Worm (Caenorhabditis elegans) whole organism, L4 larva: ENCODE results near the gene lin-2.

Experiments
- F10B5.3 ChIP-seq: sonication (generic microtip); optimal IDR thresholded peaks from 2 replicates; lab custom pipeline; 2016; ENCODE audit warnings: mild to moderate bottlenecking, missing genetic modification characterization, missing compliant biosample characterization
- F37D6.2 ChIP-seq: sonication (generic microtip); optimal IDR thresholded peaks from 2 replicates; lab custom pipeline; 2016; ENCODE audit warnings: mild to moderate bottlenecking, missing genetic modification characterization, missing compliant biosample characterization
- F44E2.7 ChIP-seq: fragments of 200-800 bp; sonication (Bioruptor generic); IDR thresholded peaks from 2 replicates; pipeline ENCODE4 v2.1.2; 2022; ENCODE audit warnings: missing genetic modification characterization, missing compliant biosample characterization
- F49E8.2 ChIP-seq: sonication (generic microtip); optimal IDR thresholded peaks from 2 replicates; lab custom pipeline; 2016; ENCODE audit warnings: missing compliant biosample characterization, mild to moderate bottlenecking, missing genetic modification characterization, borderline replicate concordance
- R02D3.7 ChIP-seq: fragments of 150-350 bp; sonication (generic microtip); optimal IDR thresholded peaks from 3 replicates; lab custom pipeline; 2014; ENCODE audit warnings: missing biosample characterization, missing genetic modification characterization
- T26A8.4 ChIP-seq: fragments of 200-800 bp; sonication (Bioruptor generic); IDR thresholded peaks from 2 replicates; pipeline ENCODE4 v1.3.6; 2022; ENCODE audit warnings: missing genetic modification characterization, missing compliant biosample characterization
- aha-1 ChIP-seq: fragments of 150-350 bp; peaks from one replicate; lab custom pipeline; 2014; ENCODE audit warnings: missing biosample characterization, missing genetic modification characterization
- aly-2 ChIP-seq: sonication (generic microtip); optimal IDR thresholded peaks from 2 replicates; lab custom pipeline; 2018; ENCODE audit warnings: missing biosample characterization, missing genetic modification characterization
- ama-1 ChIP-seq: fragments of 150-350 bp; optimal IDR thresholded peaks from 2 replicates; lab custom pipeline; 2014; ENCODE audit warnings: inconsistent platforms, mixed read lengths
- attf-4 ChIP-seq: sonication (generic microtip); optimal IDR thresholded peaks from 3 replicates; lab custom pipeline; 2017; ENCODE audit warnings: missing biosample characterization, missing genetic modification characterization
- ceh-32 ChIP-seq: sonication (generic microtip); optimal IDR thresholded peaks from 2 replicates; lab custom pipeline; 2016; ENCODE audit warnings: mild to moderate bottlenecking, missing genetic modification characterization, missing compliant biosample characterization; ENCODE audit not compliant: poor library complexity
- ctbp-1 ChIP-seq: fragments of 200-800 bp; sonication (Bioruptor generic); IDR thresholded peaks from 2 replicates; pipeline ENCODE4 v1.3.6; 2022; ENCODE audit warnings: missing genetic modification reagents, missing genetic modification characterization, missing compliant biosample characterization
- daf-8 ChIP-seq: fragments of 200-800 bp; sonication (Bioruptor generic); IDR thresholded peaks from 2 replicates; pipeline ENCODE4 v1.3.6; 2022; ENCODE audit warnings: missing genetic modification characterization, missing compliant biosample characterization
- dmd-6 ChIP-seq: fragments of 200-800 bp; sonication (Bioruptor generic); IDR thresholded peaks from 2 replicates; pipeline ENCODE4 v1.3.6; 2022; ENCODE audit warnings: missing genetic modification reagents, missing genetic modification characterization, missing compliant biosample characterization
- dmd-9 ChIP-seq: fragments of 200-800 bp; sonication (Bioruptor generic); IDR thresholded peaks from 2 replicates; pipeline ENCODE4 v1.3.6; 2022; ENCODE audit warnings: missing genetic modification reagents, missing genetic modification characterization, missing compliant biosample characterization
- egl-27 ChIP-seq: sonication (generic microtip); optimal IDR thresholded peaks from 3 replicates; lab custom pipeline; 2017; ENCODE audit warnings: missing biosample characterization, missing genetic modification reagents, missing genetic modification characterization
- egl-43 ChIP-seq: fragments of 200-800 bp; sonication (Bioruptor generic); IDR thresholded peaks from 2 replicates; pipeline ENCODE4 v1.3.6; 2022; ENCODE audit warnings: missing genetic modification reagents, missing genetic modification characterization, missing compliant biosample characterization
- fkh-10 ChIP-seq: fragments of 150-350 bp; optimal IDR thresholded peaks from 2 replicates; lab custom pipeline; 2014; ENCODE audit warnings: missing biosample characterization, missing genetic modification reagents, missing genetic modification characterization
- fos-1 ChIP-seq: fragments of 150-350 bp; optimal IDR thresholded peaks from 2 replicates; lab custom pipeline; 2014; ENCODE audit warnings: missing biosample characterization, missing genetic modification characterization
- hlh-11 ChIP-seq: fragments of 200-800 bp; sonication (Bioruptor generic); optimal IDR thresholded peaks from 2 replicates; lab custom pipeline; 2018; ENCODE audit warnings: mild to moderate bottlenecking, missing genetic modification characterization, missing compliant biosample characterization
- hlh-30 ChIP-seq: sonication (generic microtip); optimal IDR thresholded peaks from 2 replicates; lab custom pipeline; 2017; ENCODE audit warnings: antibody characterized with exemption, mild to moderate bottlenecking, missing genetic modification characterization, missing compliant biosample characterization; ENCODE audit not compliant: insufficient read depth
- hmg-1.1 ChIP-seq: fragments of 200-800 bp; sonication (Bioruptor generic); IDR thresholded peaks from 2 replicates; pipeline ENCODE4 v1.3.6; 2022; ENCODE audit warnings: missing genetic modification reagents, missing genetic modification characterization, missing compliant biosample characterization
- lim-7 ChIP-seq: fragments of 200-800 bp; sonication (Bioruptor generic); IDR thresholded peaks from 2 replicates; pipeline ENCODE4 v1.3.6; 2022; ENCODE audit warnings: missing genetic modification characterization, missing compliant biosample characterization
- lin-1 ChIP-seq: fragments of 200-800 bp; sonication (Bioruptor generic); IDR thresholded peaks from 2 replicates; pipeline ENCODE4 v1.3.6; 2022; ENCODE audit warnings: missing genetic modification reagents, missing genetic modification characterization, missing compliant biosample characterization
- lin-13 ChIP-seq: fragments of 150-350 bp; optimal IDR thresholded peaks from 2 replicates; lab custom pipeline; 2014; ENCODE audit warnings: missing biosample characterization, missing genetic modification reagents, missing genetic modification characterization
- lin-29 ChIP-seq: fragments of 200-800 bp; sonication (Bioruptor generic); IDR thresholded peaks from 2 replicates; pipeline ENCODE4 v1.3.6; 2022; ENCODE audit warnings: missing genetic modification reagents, missing genetic modification characterization, missing compliant biosample characterization
- lin-38 ChIP-seq: fragments of 200-800 bp; sonication (Bioruptor generic); IDR thresholded peaks from 2 replicates; pipeline ENCODE4 v1.3.6; 2022; ENCODE audit warnings: missing genetic modification reagents, missing genetic modification characterization, missing compliant biosample characterization
- lin-39 ChIP-seq: fragments of 150-350 bp; optimal IDR thresholded peaks from 2 replicates; lab custom pipeline; 2014; ENCODE audit warnings: missing biosample characterization, missing genetic modification reagents, missing genetic modification characterization
- lsy-2 ChIP-seq, 2 experiments: fragments of 150-350 bp in 1 of 2; sonication (generic microtip) in 1 of 2; optimal IDR thresholded peaks; 2 replicates each; lab custom pipeline; 2014 to 2017; ENCODE audit warnings: missing biosample characterization in 2 of 2, missing genetic modification characterization in 2 of 2
- madf-9 ChIP-seq: fragments of 200-800 bp; sonication (Bioruptor generic); conservative IDR thresholded peaks from 2 replicates; pipeline ENCODE4 v1.3.6; 2022; ENCODE audit warnings: missing genetic modification reagents, missing genetic modification characterization, missing compliant biosample characterization
- mdl-1 ChIP-seq, 2 experiments: fragments of 150-350 bp in 1 of 2; sonication (generic microtip) in 1 of 2; optimal IDR thresholded peaks; 2 replicates each; lab custom pipeline; 2014 to 2017; ENCODE audit warnings: missing biosample characterization in 2 of 2, missing genetic modification characterization in 2 of 2
- mdt-29 ChIP-seq: fragments of 200-800 bp; sonication (Bioruptor generic); IDR thresholded peaks from 2 replicates; pipeline ENCODE4 v1.3.6; 2022; ENCODE audit warnings: missing genetic modification reagents, missing genetic modification characterization, missing compliant biosample characterization
- mep-1 ChIP-seq: fragments of 150-350 bp; sonication (generic microtip); optimal IDR thresholded peaks from 3 replicates; lab custom pipeline; 2014; ENCODE audit warnings: missing biosample characterization, missing genetic modification characterization
- nhr-111 ChIP-seq: fragments of 200-800 bp; sonication (Bioruptor generic); optimal IDR thresholded peaks from 2 replicates; lab custom pipeline; 2018; ENCODE audit warnings: mild to moderate bottlenecking, missing genetic modification characterization, missing compliant biosample characterization
- nhr-237 ChIP-seq: sonication (generic microtip); optimal IDR thresholded peaks from 2 replicates; lab custom pipeline; 2017; ENCODE audit warnings: missing biosample characterization, missing genetic modification characterization
- nhr-25 ChIP-seq: sonication (generic microtip); optimal IDR thresholded peaks from 2 replicates; lab custom pipeline; 2017; ENCODE audit warnings: missing genetic modification characterization, mild to moderate bottlenecking, missing compliant biosample characterization, antibody characterized with exemption, moderate library complexity, borderline replicate concordance; ENCODE audit not compliant: insufficient read depth
- nhr-28 ChIP-seq: fragments of 150-350 bp; optimal IDR thresholded peaks from 2 replicates; lab custom pipeline; 2014; ENCODE audit warnings: missing biosample characterization, missing genetic modification characterization
- nhr-48 ChIP-seq: sonication (generic microtip); optimal IDR thresholded peaks from 2 replicates; lab custom pipeline; 2016; ENCODE audit warnings: mild to moderate bottlenecking, missing genetic modification characterization, missing compliant biosample characterization
- nhr-6 ChIP-seq: fragments of 150-350 bp; optimal IDR thresholded peaks from 2 replicates; lab custom pipeline; 2014; ENCODE audit warnings: missing biosample characterization, missing genetic modification characterization
- nhr-76 ChIP-seq: fragments of 150-350 bp; optimal IDR thresholded peaks from 2 replicates; lab custom pipeline; 2014; ENCODE audit warnings: missing biosample characterization, missing genetic modification characterization
- pha-4 ChIP-seq, 2 experiments: fragments of 150-350 bp in 1 of 2; fragments of 200-800 bp in 1 of 2; sonication (Bioruptor generic) in 1 of 2; IDR thresholded peaks in 1 of 2; optimal IDR thresholded peaks in 1 of 2; 2 replicates each; pipeline versions ENCODE4 v1.3.6 to Lab custom; 2014 to 2022; ENCODE audit warnings: missing genetic modification characterization in 2 of 2, missing genetic modification reagents in 2 of 2, missing biosample characterization in 1 of 2, missing compliant biosample characterization in 1 of 2
- php-3 ChIP-seq: fragments of 200-800 bp; sonication (Bioruptor generic); IDR thresholded peaks from 2 replicates; pipeline ENCODE4 v1.3.6; 2022; ENCODE audit warnings: missing genetic modification reagents, missing genetic modification characterization, missing compliant biosample characterization
- rbr-2 ChIP-seq: sonication (generic microtip); optimal IDR thresholded peaks from 2 replicates; lab custom pipeline; 2016; ENCODE audit warnings: missing genotype, missing genetic modification characterization, missing compliant biosample characterization
- snpc-1.2 ChIP-seq: fragments of 200-800 bp; sonication (Bioruptor generic); IDR thresholded peaks from 2 replicates; pipeline ENCODE4 v1.3.6; 2022; ENCODE audit warnings: missing genetic modification reagents, missing genetic modification characterization, missing compliant biosample characterization
- snpc-4 ChIP-seq: fragments of 150-350 bp; optimal IDR thresholded peaks from 2 replicates; lab custom pipeline; 2014; ENCODE audit warnings: missing biosample characterization, missing genetic modification characterization
- spr-3 ChIP-seq: fragments of 200-800 bp; sonication (Bioruptor generic); optimal IDR thresholded peaks from 2 replicates; lab custom pipeline; 2018; ENCODE audit warnings: mild to moderate bottlenecking, missing genetic modification characterization, missing compliant biosample characterization
- unc-62 ChIP-seq, 3 experiments: fragments of 150-350 bp in 1 of 3; sonication (generic microtip); optimal IDR thresholded peaks in 2 of 3; peaks in 1 of 3; 1 replicate in 1 of 3; 2 replicates in 2 of 3; lab custom pipeline; 2014 to 2017; ENCODE audit warnings: missing biosample characterization in 3 of 3, missing genetic modification characterization in 3 of 3, missing genetic modification reagents in 3 of 3, missing genotype in 1 of 3
- zag-1 ChIP-seq: fragments of 150-350 bp; optimal IDR thresholded peaks from 2 replicates; lab custom pipeline; 2014; ENCODE audit warnings: missing biosample characterization, missing genetic modification characterization
- ztf-7 ChIP-seq: fragments of 150-350 bp; optimal IDR thresholded peaks from 2 replicates; lab custom pipeline; 2014; ENCODE audit warnings: missing biosample characterization, missing genetic modification characterization

lin-2 gene

ce11 chrX:12454290-12454795 lies 40.5 kb upstream of the lin-2 start, which contains the start of the genes T18D3.9 and T18D3.1 (continued):
- TF ChIP-seq nhr-25 (tag; lab: Kevin White, UChicago), result peak; percentile 37
- no peak for TF ChIP-seq lim-7 (GFP tag; lab: Robert Waterston, UW)
- no peak for TF ChIP-seq snpc-1.2 (GFP tag; lab: Robert Waterston, UW)
- TF ChIP-seq R02D3.7, result no peak
- TF ChIP-seq php-3 (GFP tag; lab: Robert Waterston, UW), result 0 out of 2 replicates have a peak, but pooled peaks have one; percentile 11
- no peak for TF ChIP-seq dmd-9 (GFP tag; lab: Robert Waterston, UW)
- no peak for TF ChIP-seq ceh-32
- peak; percentile 17 for TF ChIP-seq ama-1 (lab: Kevin White, UChicago)
- TF ChIP-seq attf-4 (tag; lab: Kevin White, UChicago), result no peak
- TF ChIP-seq egl-43 (GFP tag; lab: Robert Waterston, UW), result no peak
- TF ChIP-seq fos-1 (tag; lab: Kevin White, UChicago), result no peak
- TF ChIP-seq madf-9 (GFP tag; lab: Robert Waterston, UW), result no peak
- peak; percentile 23 for TF ChIP-seq rbr-2 (tag; lab: Kevin White, UChicago)
- no peak for TF ChIP-seq nhr-237 (tag; lab: Kevin White, UChicago)
- no peak for TF ChIP-seq lin-29 (GFP tag; lab: Robert Waterston, UW)
- peak; percentile 21; the same call in 1 of the 2 replicates for TF ChIP-seq dmd-6
- peak; percentile 53 for TF ChIP-seq nhr-28 (tag; lab: Kevin White, UChicago)
- TF ChIP-seq lin-1 (GFP tag; lab: Robert Waterston, UW), result no peak
- TF ChIP-seq mdt-29 (GFP tag; lab: Robert Waterston, UW), result no peak
- TF ChIP-seq F37D6.2, result no peak
- no peak for TF ChIP-seq nhr-48 (tag; lab: Kevin White, UChicago)
- TF ChIP-seq F49E8.2 (tag; lab: Kevin White, UChicago), result no peak
- peak; percentile 14 for TF ChIP-seq nhr-6 (tag; lab: Kevin White, UChicago)
- no peak for TF ChIP-seq aly-2 (tag; lab: Kevin White, UChicago)
- no peak for TF ChIP-seq nhr-76

- TF ChIP-seq F37D6.2, result peak; percentile 80
- TF ChIP-seq F10B5.3, result peak; percentile 10
- TF ChIP-seq lin-39 (tag; lab: Kevin White, UChicago), result no peak
- peak; percentile 24 for TF ChIP-seq lin-13 (GFP tag; lab: Kevin White, UChicago)
- TF ChIP-seq nhr-111, result no peak
- TF ChIP-seq ztf-7 (tag; lab: Kevin White, UChicago), result no peak
- peak in 1 of 2 experiments; percentile 15 for TF ChIP-seq unc-62 (GFP tag; optimal IDR thresholded peaks at IDR 0.05 in 1 of 2; lab: Kevin White, UChicago)
- TF ChIP-seq unc-62 (tag; optimal IDR thresholded peaks at IDR 0.05; lab: Kevin White, UChicago), result no peak
- TF ChIP-seq fkh-10 (GFP tag; lab: Kevin White, UChicago), result peak; percentile 56
- 0 out of 2 replicates have a peak, but pooled peaks have one; percentile 52 for TF ChIP-seq dmd-6
- no peak for TF ChIP-seq spr-3
- TF ChIP-seq T26A8.4 (GFP tag; lab: Robert Waterston, UW), result peak; percentile 50
- no peak for TF ChIP-seq aly-2 (tag; lab: Kevin White, UChicago)
- TF ChIP-seq F44E2.7 (GFP tag; lab: Robert Waterston, UW), result peak; percentile 51; the same call in 1 of the 2 replicates
- TF ChIP-seq pha-4 (GFP tag; IDR thresholded peaks at IDR 0.05; lab: Robert Waterston, UW), result no peak
- no peak for TF ChIP-seq pha-4 (tag; optimal IDR thresholded peaks at IDR 0.05; lab: Kevin White, UChicago)
- TF ChIP-seq mdl-1 (tag; optimal IDR thresholded peaks at IDR 0.05; lab: Kevin White, UChicago), result no peak
- TF ChIP-seq snpc-4 (tag; lab: Kevin White, UChicago), result no peak
- peak; percentile 71 for TF ChIP-seq mep-1 (tag; lab: Kevin White, UChicago)
- no peak for TF ChIP-seq ama-1 (lab: Kevin White, UChicago)
- peak in 1 of 2 experiments; percentile 40 for TF ChIP-seq lsy-2 (tag; optimal IDR thresholded peaks at IDR 0.05; lab: Kevin White, UChicago)
- peak; percentile 73 for TF ChIP-seq aha-1
- TF ChIP-seq ctbp-1 (GFP tag; lab: Robert Waterston, UW), result peak; percentile 66
- no peak for TF ChIP-seq zag-1 (tag; lab: Kevin White, UChicago)
- peak; percentile 58; the same call in 1 of the 2 replicates for TF ChIP-seq hmg-1.1 (GFP tag; lab: Robert Waterston, UW)
- no peak for TF ChIP-seq daf-8 (GFP tag; lab: Robert Waterston, UW)
- TF ChIP-seq egl-27 (tag; lab: Kevin White, UChicago), result no peak
- peak; percentile 49 for TF ChIP-seq lin-38 (GFP tag; lab: Robert Waterston, UW)
- TF ChIP-seq hlh-30 (tag; lab: Kevin White, UChicago), result peak; percentile 5
- TF ChIP-seq hlh-11 (tag; lab: Kevin White, UChicago), result peak; percentile 63
Observed at ce11 chrX:12452143-12452570, 38.3 kb upstream of the lin-2 start.
